Fruit fly (Drosophila melanogaster) whole organism, embryonic: ENCODE data around the gene RhoBTB.

Experiments
- Aef1 ChIP-seq: fragments of 200-800 bp; sonication (Bioruptor generic); IDR thresholded peaks from 3 replicates; pipeline ENCODE4 v1.3.6; 2022; ENCODE audit warnings: missing biosample characterization, missing genetic modification characterization
- Bdp1 ChIP-seq: fragments of 200-800 bp; sonication (Bioruptor generic); optimal IDR thresholded peaks from 3 replicates; lab custom pipeline; 2016; ENCODE audit warnings: missing biosample characterization, missing genetic modification characterization
- CG10321 ChIP-seq: fragments of 200-800 bp; sonication (Bioruptor generic); IDR thresholded peaks from 2 replicates; pipeline ENCODE4 v1.3.6; 2022; ENCODE audit warnings: missing biosample characterization, missing genetic modification characterization
- CG11085 ChIP-seq: fragments of 200-800 bp; sonication (Bioruptor generic); IDR thresholded peaks from 2 replicates; pipeline ENCODE4 v1.3.6; 2022; ENCODE audit warnings: missing biosample characterization, missing genetic modification characterization
- CG11093 ChIP-seq: fragments of 200-800 bp; sonication (Bioruptor generic); IDR thresholded peaks from 3 replicates; pipeline ENCODE4 v1.3.6; 2022; ENCODE audit warnings: missing biosample characterization, missing genetic modification characterization
- CG12391 ChIP-seq: fragments of 200-800 bp; sonication (Bioruptor generic); optimal IDR thresholded peaks from 3 replicates; lab custom pipeline; 2018; ENCODE audit warnings: missing biosample characterization, mild to moderate bottlenecking, missing genetic modification characterization, moderate library complexity
- CG14050 ChIP-seq: fragments of 200-800 bp; sonication (Bioruptor generic); IDR thresholded peaks from 3 replicates; pipeline ENCODE4 v1.3.6; 2022; ENCODE audit warnings: missing biosample characterization, missing genetic modification characterization
- CG1529 ChIP-seq: fragments of 200-800 bp; sonication (Bioruptor generic); optimal IDR thresholded peaks from 3 replicates; lab custom pipeline; 2018; ENCODE audit warnings: missing biosample characterization, missing genetic modification characterization
- CG2678 ChIP-seq: fragments of 200-800 bp; sonication (Bioruptor generic); optimal IDR thresholded peaks from 3 replicates; lab custom pipeline; 2019; ENCODE audit warnings: missing biosample characterization, mild to moderate bottlenecking, missing genetic modification characterization, moderate library complexity
- CG32772 ChIP-seq: fragments of 200-800 bp; sonication (Bioruptor generic); IDR thresholded peaks from 2 replicates; pipeline ENCODE4 v1.3.6; 2022; ENCODE audit warnings: missing biosample characterization, missing genetic modification characterization
- CG3838 ChIP-seq: fragments of 200-800 bp; sonication (Bioruptor generic); optimal IDR thresholded peaks from 3 replicates; lab custom pipeline; 2016; ENCODE audit warnings: missing biosample characterization, missing genetic modification characterization
- CG4424 ChIP-seq: fragments of 200-800 bp; sonication (Bioruptor generic); optimal IDR thresholded peaks from 3 replicates; lab custom pipeline; 2016; ENCODE audit warnings: missing biosample characterization, missing genetic modification characterization
- CG4707 ChIP-seq: fragments of 200-800 bp; sonication (Bioruptor generic); optimal IDR thresholded peaks from 2 replicates; lab custom pipeline; 2018; ENCODE audit warnings: missing biosample characterization, mild to moderate bottlenecking, missing genetic modification characterization, moderate library complexity
- CG7372 ChIP-seq: fragments of 200-800 bp; sonication (Bioruptor generic); IDR thresholded peaks from 2 replicates; pipeline ENCODE4 v1.3.6; 2022; ENCODE audit warnings: missing biosample characterization, missing genetic modification characterization
- CG8089 ChIP-seq: fragments of 200-800 bp; sonication (Bioruptor generic); optimal IDR thresholded peaks from 3 replicates; lab custom pipeline; 2016; ENCODE audit warnings: missing biosample characterization, missing genetic modification characterization
- CG9215 ChIP-seq: fragments of 200-800 bp; sonication (Bioruptor generic); IDR thresholded peaks from 2 replicates; pipeline ENCODE4 v1.3.6; 2022; ENCODE audit warnings: missing biosample characterization, missing genetic modification characterization
- Chrac-16 ChIP-seq: fragments of 200-800 bp; sonication (Bioruptor generic); optimal IDR thresholded peaks from 3 replicates; lab custom pipeline; 2016; ENCODE audit warnings: missing biosample characterization, missing genetic modification characterization
- Dad ChIP-seq: fragments of 200-800 bp; sonication (Bioruptor generic); optimal IDR thresholded peaks from 3 replicates; lab custom pipeline; 2016; ENCODE audit warnings: missing biosample characterization, missing genetic modification characterization
- Dip3 ChIP-seq: fragments of 200-800 bp; sonication (Bioruptor generic); optimal IDR thresholded peaks from 3 replicates; lab custom pipeline; 2016; ENCODE audit warnings: missing biosample characterization, missing genetic modification characterization
- Fer1 ChIP-seq: fragments of 200-800 bp; sonication (Bioruptor generic); optimal IDR thresholded peaks from 2 replicates; lab custom pipeline; 2017; ENCODE audit warnings: missing biosample characterization, mild to moderate bottlenecking, missing genetic modification characterization
- HLH3B ChIP-seq: fragments of 200-800 bp; sonication (Bioruptor generic); IDR thresholded peaks from 2 replicates; pipeline ENCODE4 v1.3.6; 2022; ENCODE audit warnings: missing biosample characterization, missing genetic modification characterization
- HmgZ ChIP-seq: fragments of 200-800 bp; sonication (Bioruptor generic); optimal IDR thresholded peaks from 2 replicates; lab custom pipeline; 2018; ENCODE audit warnings: missing biosample characterization, mild to moderate bottlenecking, missing genetic modification characterization
- Hr51 ChIP-seq, 2 experiments: fragments of 200-800 bp; sonication (Bioruptor generic); optimal IDR thresholded peaks; 2 replicates in 1 of 2; 3 replicates in 1 of 2; lab custom pipeline; 2016 to 2018; ENCODE audit warnings: missing biosample characterization in 2 of 2, missing genetic modification characterization in 2 of 2, mild to moderate bottlenecking in 1 of 2, moderate library complexity in 1 of 2
- Lhr ChIP-seq: fragments of 200-800 bp; sonication (Bioruptor generic); optimal IDR thresholded peaks from 3 replicates; lab custom pipeline; 2017; ENCODE audit warnings: mild to moderate bottlenecking, missing biosample characterization, missing genetic modification reagents, missing genetic modification characterization
- Neu2 ChIP-seq: fragments of 200-800 bp; sonication (Bioruptor generic); optimal IDR thresholded peaks from 3 replicates; lab custom pipeline; 2016; ENCODE audit warnings: missing biosample characterization, missing genetic modification characterization, borderline replicate concordance
- Rx ChIP-seq: fragments of 200-800 bp; sonication (Bioruptor generic); IDR thresholded peaks from 2 replicates; pipeline ENCODE4 v1.3.6; 2022; ENCODE audit warnings: missing biosample characterization, missing genetic modification characterization
- Sin3A ChIP-seq: fragments of >200 bp; optimal IDR thresholded peaks from 2 replicates; lab custom pipeline; 2018
- Xbp1 ChIP-seq: fragments of 200-800 bp; sonication (Bioruptor generic); optimal IDR thresholded peaks from 3 replicates; lab custom pipeline; 2016; ENCODE audit warnings: missing biosample characterization, mild to moderate bottlenecking, missing genetic modification characterization
- ab ChIP-seq: fragments of 200-800 bp; sonication (Bioruptor generic); optimal IDR thresholded peaks from 2 replicates; lab custom pipeline; 2016; ENCODE audit warnings: missing biosample characterization, missing genetic modification characterization
- ato ChIP-seq: fragments of 200-800 bp; sonication (Bioruptor generic); IDR thresholded peaks from 2 replicates; pipeline ENCODE4 v1.3.6; 2022; ENCODE audit warnings: missing biosample characterization, missing genetic modification characterization; ENCODE audit not compliant: partially characterized antibody
- az2 ChIP-seq: fragments of 200-800 bp; sonication (Bioruptor generic); optimal IDR thresholded peaks from 3 replicates; lab custom pipeline; 2016; ENCODE audit warnings: missing biosample characterization, missing genetic modification characterization
- btn ChIP-seq: fragments of 200-800 bp; sonication (Bioruptor generic); optimal IDR thresholded peaks from 2 replicates; lab custom pipeline; 2016; ENCODE audit warnings: missing biosample characterization, missing genetic modification characterization
- chif ChIP-seq, 2 experiments: fragments of 200-800 bp; sonication (Bioruptor generic); optimal IDR thresholded peaks; 3 replicates each; lab custom pipeline; 2016; ENCODE audit warnings: missing biosample characterization in 2 of 2, missing genetic modification characterization in 2 of 2
- croc ChIP-seq: fragments of 200-800 bp; sonication (Bioruptor generic); conservative IDR thresholded peaks from 3 replicates; pipeline ENCODE4 v1.3.6; 2022; ENCODE audit warnings: missing biosample characterization, missing genetic modification characterization
- dimm ChIP-seq: fragments of 200-800 bp; sonication (Bioruptor generic); IDR thresholded peaks from 2 replicates; pipeline ENCODE4 v1.3.6; 2022; ENCODE audit warnings: missing biosample characterization, missing genetic modification characterization
- dmrt11E ChIP-seq: fragments of 200-800 bp; sonication (Bioruptor generic); optimal IDR thresholded peaks from 3 replicates; lab custom pipeline; 2018; ENCODE audit warnings: missing biosample characterization, mild to moderate bottlenecking, missing genetic modification characterization, moderate library complexity
- exex ChIP-seq: fragments of 200-800 bp; sonication (Bioruptor generic); optimal IDR thresholded peaks from 4 replicates; lab custom pipeline; 2018; ENCODE audit warnings: missing biosample characterization, mild to moderate bottlenecking, missing genetic modification characterization, moderate library complexity
- eyg ChIP-seq: fragments of 200-800 bp; sonication (Bioruptor generic); optimal IDR thresholded peaks from 3 replicates; lab custom pipeline; 2016; ENCODE audit warnings: missing biosample characterization, missing genetic modification characterization
- ftz-f1 ChIP-seq: fragments of 200-800 bp; sonication (Bioruptor generic); optimal IDR thresholded peaks from 2 replicates; lab custom pipeline; 2016; ENCODE audit warnings: missing biosample characterization, missing genetic modification characterization
- grn ChIP-seq: fragments of 200-800 bp; sonication (Bioruptor generic); optimal IDR thresholded peaks from 3 replicates; lab custom pipeline; 2017; ENCODE audit warnings: missing biosample characterization, missing genetic modification characterization
- her ChIP-seq: fragments of 200-800 bp; sonication (Bioruptor generic); optimal IDR thresholded peaks from 2 replicates; lab custom pipeline; 2016; ENCODE audit warnings: missing biosample characterization, missing genetic modification characterization
- ind ChIP-seq: fragments of 200-800 bp; sonication (Bioruptor generic); optimal IDR thresholded peaks from 3 replicates; lab custom pipeline; 2016; ENCODE audit warnings: missing biosample characterization, missing genetic modification characterization
- jing ChIP-seq: fragments of 200-800 bp; sonication (Bioruptor generic); optimal IDR thresholded peaks from 2 replicates; lab custom pipeline; 2018; ENCODE audit warnings: missing biosample characterization, mild to moderate bottlenecking, missing genetic modification characterization
- kni ChIP-seq: fragments of 200-800 bp; sonication (Bioruptor generic); optimal IDR thresholded peaks from 3 replicates; lab custom pipeline; 2017; ENCODE audit warnings: mild to moderate bottlenecking, missing biosample characterization, missing genetic modification reagents, missing genetic modification characterization
- phol ChIP-seq: fragments of 200-800 bp; sonication (Bioruptor generic); optimal IDR thresholded peaks from 3 replicates; lab custom pipeline; 2018; ENCODE audit warnings: missing biosample characterization, mild to moderate bottlenecking, missing genetic modification characterization, moderate library complexity
- pzg ChIP-seq: fragments of 200-800 bp; sonication (Bioruptor generic); optimal IDR thresholded peaks from 3 replicates; lab custom pipeline; 2018; ENCODE audit warnings: missing biosample characterization, mild to moderate bottlenecking, missing genetic modification characterization, moderate library complexity
- sd ChIP-seq: fragments of 200-800 bp; sonication (Bioruptor generic); optimal IDR thresholded peaks from 3 replicates; lab custom pipeline; 2018; ENCODE audit warnings: missing biosample characterization, mild to moderate bottlenecking, missing genetic modification characterization, moderate library complexity
- sens ChIP-seq: fragments of 200-800 bp; sonication (Bioruptor generic); peaks from one replicate; lab custom pipeline; 2016; ENCODE audit warnings: missing biosample characterization, missing genetic modification characterization
- stwl ChIP-seq: fragments of 200-800 bp; sonication (Bioruptor generic); optimal IDR thresholded peaks from 3 replicates; lab custom pipeline; 2018; ENCODE audit warnings: missing biosample characterization, mild to moderate bottlenecking, missing genetic modification characterization, moderate library complexity
- yki ChIP-seq: fragments of >200 bp; optimal IDR thresholded peaks from 3 replicates; lab custom pipeline; 2018
- zfh1 ChIP-seq: fragments of 200-800 bp; sonication (Bioruptor generic); IDR thresholded peaks from 3 replicates; pipeline ENCODE4 v1.3.6; 2022; ENCODE audit warnings: missing biosample characterization, missing genetic modification characterization

The RhoBTB gene

DNA sequence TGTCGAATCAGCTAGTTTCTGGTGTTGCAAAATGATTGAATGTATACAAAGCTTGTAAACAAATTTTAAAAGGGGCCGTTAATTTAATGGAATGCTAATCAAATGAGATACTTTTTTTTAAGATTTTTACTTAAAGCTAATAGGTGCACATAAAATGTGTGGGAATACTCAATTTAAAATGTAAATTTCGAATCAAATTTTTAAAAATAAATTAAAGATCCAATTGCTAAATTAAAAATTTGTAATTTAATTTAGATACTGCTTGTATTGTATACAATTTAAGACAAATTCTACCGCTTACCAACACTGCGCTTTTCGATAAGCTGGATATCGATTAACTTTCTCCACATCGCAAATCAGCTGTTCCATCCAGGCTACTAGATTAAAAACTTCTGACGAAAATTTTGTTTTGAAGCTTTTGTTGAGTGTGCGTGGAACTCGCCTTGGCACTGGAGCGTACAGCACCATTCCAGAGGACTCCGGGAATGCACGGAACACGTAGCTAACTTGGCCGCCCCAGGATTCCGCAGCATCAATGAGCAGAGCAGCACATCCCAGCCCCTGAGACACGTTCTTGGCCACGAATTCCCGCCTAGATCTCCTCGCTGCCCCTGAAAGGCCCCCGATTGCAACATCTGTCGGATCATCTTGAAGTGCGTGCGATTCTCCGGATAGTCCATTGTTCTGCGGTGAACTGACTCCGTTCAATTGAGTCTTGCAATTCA, 8.2 kb downstream of the RhoBTB start, which contains the start of the genes CG5498 and fbl (continued):
- TF ChIP-seq ftz-f1 (GFP tag; lab: Kevin White, UChicago) (no peak), Chrac-16 (GFP tag; lab: Kevin White, UChicago) (peak; percentile 64), grn (GFP tag; lab: Kevin White, UChicago) (peak; percentile 31), CG4707 (GFP tag; lab: Kevin White, UChicago) (no peak), CG14050 (GFP tag; lab: Robert Waterston, UW) (no peak), Aef1 (GFP tag; lab: Robert Waterston, UW) (no peak), eyg (GFP tag; lab: Kevin White, UChicago) (no peak), ind (GFP tag; lab: Kevin White, UChicago) (peak; percentile 64), btn (GFP tag; lab: Kevin White, UChicago) (no peak), ato (no peak), Dip3 (GFP tag; lab: Kevin White, UChicago) (peak; percentile 54), Dad (GFP tag; lab: Kevin White, UChicago) (peak; percentile 38), Lhr (GFP tag; lab: Kevin White, UChicago) (peak; percentile 43), ab (no peak), CG1529 (GFP tag; lab: Kevin White, UChicago) (peak; percentile 32), CG8089 (GFP tag; lab: Kevin White, UChicago) (no peak), chif (GFP tag; optimal IDR thresholded peaks at IDR 0.05; lab: Kevin White, UChicago) (peak in 1 of 2 experiments; percentile 24), Bdp1 (GFP tag; lab: Kevin White, UChicago) (no peak), Xbp1 (peak; percentile 63), Sin3A (lab: Kevin White, UChicago) (no peak), CG2678 (tag; lab: Kevin White, UChicago) (peak; percentile 79), phol (tag; lab: Kevin White, UChicago) (peak; percentile 74), CG9215 (GFP tag; lab: Robert Waterston, UW) (no peak), zfh1 (GFP tag; lab: Robert Waterston, UW) (peak; percentile 53; the same call in 2 of the 3 replicates), jing (GFP tag; lab: Kevin White, UChicago) (no peak), exex (peak; percentile 54), her (GFP tag; lab: Kevin White, UChicago) (no peak), Neu2 (GFP tag; lab: Kevin White, UChicago) (no peak), CG32772 (GFP tag; lab: Robert Waterston, UW) (0 out of 2 replicates have a peak, but pooled peaks have one; percentile 22), CG7372 (GFP tag; lab: Robert Waterston, UW) (0 out of 2 replicates have a peak, but pooled peaks have one; percentile 29), HmgZ (tag; lab: Kevin White, UChicago) (peak; percentile 71), CG12391 (peak; percentile 80), CG10321 (GFP tag; lab: Robert Waterston, UW) (0 out of 2 replicates have a peak, but pooled peaks have one; percentile 13), yki (lab: Kevin White, UChicago) (no peak), CG11085 (GFP tag; lab: Robert Waterston, UW) (no peak), dimm (GFP tag; lab: Robert Waterston, UW) (no peak), dmrt11E (tag; lab: Kevin White, UChicago) (peak; percentile 61), Rx (GFP tag; lab: Robert Waterston, UW) (no peak), pzg (GFP tag; lab: Kevin White, UChicago) (peak; percentile 33), az2 (GFP tag; lab: Kevin White, UChicago) (peak; percentile 55), kni (GFP tag; lab: Kevin White, UChicago) (peak; percentile 32), HLH3B (GFP tag; lab: Robert Waterston, UW) (no peak), sens (peak; percentile 82), CG3838 (GFP tag; lab: Kevin White, UChicago) (no peak), sd (tag; lab: Kevin White, UChicago) (peak; percentile 84), croc (GFP tag; lab: Robert Waterston, UW) (no peak), Fer1 (peak; percentile 52), stwl (tag; lab: Kevin White, UChicago) (peak; percentile 96), CG11093 (GFP tag; lab: Robert Waterston, UW) (no peak), CG4424 (GFP tag; lab: Kevin White, UChicago) (peak; percentile 74), Hr51 (GFP tag; optimal IDR thresholded peaks at IDR 0.05; lab: Kevin White, UChicago) (peak; percentile 57 to 70)
